Fruit fly (Drosophila melanogaster) whole organism, embryonic: ENCODE data around the gene rho-5.

Experiments
- Atf3 ChIP-seq: fragments of 200-800 bp; sonication (Bioruptor generic); optimal IDR thresholded peaks from 3 replicates; lab custom pipeline; 2016; ENCODE audit warnings: missing biosample characterization, missing genetic modification characterization
- Bdp1 ChIP-seq: fragments of 200-800 bp; sonication (Bioruptor generic); optimal IDR thresholded peaks from 3 replicates; lab custom pipeline; 2016; ENCODE audit warnings: missing biosample characterization, missing genetic modification characterization
- CG10431 ChIP-seq: fragments of 200-800 bp; sonication (Bioruptor generic); optimal IDR thresholded peaks from 3 replicates; lab custom pipeline; 2018; ENCODE audit warnings: missing biosample characterization, mild to moderate bottlenecking, missing genetic modification characterization
- CG11723 ChIP-seq: fragments of 200-800 bp; sonication (Bioruptor generic); optimal IDR thresholded peaks from 2 replicates; lab custom pipeline; 2017; ENCODE audit warnings: missing biosample characterization, mild to moderate bottlenecking, missing genetic modification characterization
- CG12071 ChIP-seq: fragments of 200-800 bp; sonication (Bioruptor generic); optimal IDR thresholded peaks from 3 replicates; lab custom pipeline; 2018; ENCODE audit warnings: missing biosample characterization, mild to moderate bottlenecking, missing genetic modification characterization
- CG13894 ChIP-seq: fragments of 200-800 bp; sonication (Bioruptor generic); optimal IDR thresholded peaks from 3 replicates; lab custom pipeline; 2018; ENCODE audit warnings: missing biosample characterization, mild to moderate bottlenecking, missing genetic modification characterization, moderate library complexity
- CG14441 ChIP-seq: fragments of 200-800 bp; sonication (Bioruptor generic); IDR thresholded peaks from 2 replicates; pipeline ENCODE4 v1.3.6; 2022; ENCODE audit warnings: missing biosample characterization, missing genetic modification characterization
- CG14965 ChIP-seq: fragments of 200-800 bp; sonication (Bioruptor generic); optimal IDR thresholded peaks from 2 replicates; lab custom pipeline; 2016; ENCODE audit warnings: missing biosample characterization, missing genetic modification characterization, borderline replicate concordance
- CG15696 ChIP-seq: fragments of 200-800 bp; sonication (Bioruptor generic); optimal IDR thresholded peaks from 2 replicates; lab custom pipeline; 2019; ENCODE audit warnings: missing biosample characterization, mild to moderate bottlenecking, missing genetic modification characterization, moderate library complexity
- CG1603 ChIP-seq: fragments of 200-800 bp; sonication (Bioruptor generic); optimal IDR thresholded peaks from 2 replicates; lab custom pipeline; 2019; ENCODE audit warnings: missing biosample characterization, mild to moderate bottlenecking, missing genetic modification characterization, moderate library complexity
- CG2120 ChIP-seq: fragments of 200-800 bp; sonication (Bioruptor generic); optimal IDR thresholded peaks from 3 replicates; lab custom pipeline; 2016; ENCODE audit warnings: missing biosample characterization, missing genetic modification characterization
- CG2129 ChIP-seq: fragments of 200-800 bp; sonication (Bioruptor generic); IDR thresholded peaks from 2 replicates; pipeline ENCODE4 v1.3.6; 2022; ENCODE audit warnings: missing biosample characterization, missing genetic modification characterization; ENCODE audit not compliant: partially characterized antibody
- CG2678 ChIP-seq: fragments of 200-800 bp; sonication (Bioruptor generic); optimal IDR thresholded peaks from 3 replicates; lab custom pipeline; 2019; ENCODE audit warnings: missing biosample characterization, mild to moderate bottlenecking, missing genetic modification characterization, moderate library complexity
- CG31388 ChIP-seq: fragments of 200-800 bp; sonication (Bioruptor generic); optimal IDR thresholded peaks from 2 replicates; lab custom pipeline; 2016; ENCODE audit warnings: missing biosample characterization, missing genetic modification characterization
- CG32532 ChIP-seq: fragments of 200-800 bp; sonication (Bioruptor generic); IDR thresholded peaks from 2 replicates; pipeline ENCODE4 v1.3.6; 2022; ENCODE audit warnings: missing biosample characterization, missing genetic modification characterization
- CG3281 ChIP-seq: fragments of 200-800 bp; sonication (Bioruptor generic); optimal IDR thresholded peaks from 3 replicates; lab custom pipeline; 2017; ENCODE audit warnings: missing biosample characterization, mild to moderate bottlenecking, missing genetic modification characterization
- CG3407 ChIP-seq: fragments of 200-800 bp; sonication (Bioruptor generic); optimal IDR thresholded peaks from 2 replicates; lab custom pipeline; 2018; ENCODE audit warnings: missing biosample characterization, mild to moderate bottlenecking, missing genetic modification characterization
- CG4360 ChIP-seq: fragments of 200-800 bp; sonication (Bioruptor generic); IDR thresholded peaks from 2 replicates; pipeline ENCODE4 v1.3.6; 2022; ENCODE audit warnings: missing biosample characterization, missing genetic modification characterization
- CG4404 ChIP-seq: fragments of 200-800 bp; sonication (Bioruptor generic); IDR thresholded peaks from 2 replicates; pipeline ENCODE4 v1.3.6; 2022; ENCODE audit warnings: missing biosample characterization, missing genetic modification characterization
- CG6254 ChIP-seq: fragments of 200-800 bp; sonication (Bioruptor generic); optimal IDR thresholded peaks from 3 replicates; lab custom pipeline; 2017; ENCODE audit warnings: mild to moderate bottlenecking, missing biosample characterization, missing genetic modification reagents, missing genetic modification characterization
- CG6272 ChIP-seq: fragments of 200-800 bp; sonication (Bioruptor generic); IDR thresholded peaks from 2 replicates; pipeline ENCODE4 v1.3.6; 2022; ENCODE audit warnings: missing biosample characterization, missing genetic modification characterization
- CG7271 ChIP-seq: fragments of 200-800 bp; sonication (Bioruptor generic); optimal IDR thresholded peaks from 2 replicates; lab custom pipeline; 2018; ENCODE audit warnings: missing biosample characterization, mild to moderate bottlenecking, missing genetic modification characterization, moderate library complexity
- CG9727 ChIP-seq: fragments of 200-800 bp; sonication (Bioruptor generic); optimal IDR thresholded peaks from 3 replicates; lab custom pipeline; 2017; ENCODE audit warnings: missing biosample characterization, mild to moderate bottlenecking, missing genetic modification characterization
- CG9797 ChIP-seq: fragments of 200-800 bp; sonication (Bioruptor generic); optimal IDR thresholded peaks from 3 replicates; lab custom pipeline; 2018; ENCODE audit warnings: missing biosample characterization, mild to moderate bottlenecking, missing genetic modification characterization
- Dip2 ChIP-seq: fragments of 200-800 bp; sonication (Bioruptor generic); IDR thresholded peaks from 2 replicates; pipeline ENCODE4 v1.3.6; 2022; ENCODE audit warnings: missing biosample characterization, missing genetic modification characterization
- ERR ChIP-seq: fragments of 200-800 bp; sonication (Bioruptor generic); optimal IDR thresholded peaks from 2 replicates; lab custom pipeline; 2016; ENCODE audit warnings: missing biosample characterization, missing genetic modification characterization
- Ets97D ChIP-seq: fragments of 200-800 bp; sonication (Bioruptor generic); optimal IDR thresholded peaks from 3 replicates; lab custom pipeline; 2016; ENCODE audit warnings: missing biosample characterization, missing genetic modification characterization
- MBD-R2 ChIP-seq: fragments of 200-800 bp; sonication (Bioruptor generic); IDR thresholded peaks from 2 replicates; pipeline ENCODE4 v1.3.6; 2022; ENCODE audit warnings: missing biosample characterization, missing genetic modification characterization
- Side ChIP-seq: fragments of 200-800 bp; sonication (Bioruptor generic); optimal IDR thresholded peaks from 2 replicates; lab custom pipeline; 2016; ENCODE audit warnings: missing biosample characterization, missing genetic modification characterization
- ap ChIP-seq: fragments of 200-800 bp; sonication (Bioruptor generic); IDR thresholded peaks from 2 replicates; pipeline ENCODE4 v1.3.6; 2022; ENCODE audit warnings: missing biosample characterization, missing genetic modification characterization
- cg ChIP-seq: fragments of 200-800 bp; sonication (Bioruptor generic); optimal IDR thresholded peaks from 3 replicates; lab custom pipeline; 2019; ENCODE audit warnings: missing biosample characterization, mild to moderate bottlenecking, missing genetic modification characterization, moderate library complexity
- ci ChIP-seq: fragments of 200-800 bp; sonication (Bioruptor generic); IDR thresholded peaks from 3 replicates; pipeline ENCODE4 v1.3.6; 2022; ENCODE audit warnings: missing biosample characterization, missing genetic modification characterization
- dati ChIP-seq: fragments of 200-800 bp; sonication (Bioruptor generic); IDR thresholded peaks from 2 replicates; pipeline ENCODE4 v1.3.6; 2022; ENCODE audit warnings: missing biosample characterization, missing genetic modification characterization
- disco-r ChIP-seq: fragments of 200-800 bp; sonication (Bioruptor generic); optimal IDR thresholded peaks from 2 replicates; lab custom pipeline; 2016; ENCODE audit warnings: missing biosample characterization, missing genetic modification characterization
- dmrt11E ChIP-seq: fragments of 200-800 bp; sonication (Bioruptor generic); optimal IDR thresholded peaks from 3 replicates; lab custom pipeline; 2018; ENCODE audit warnings: missing biosample characterization, mild to moderate bottlenecking, missing genetic modification characterization, moderate library complexity
- dpn ChIP-seq, 2 experiments: fragments of 200-800 bp; sonication (Bioruptor generic); optimal IDR thresholded peaks; 3 replicates each; lab custom pipeline; 2016; ENCODE audit warnings: missing biosample characterization in 2 of 2, missing genetic modification characterization in 2 of 2
- fru ChIP-seq: fragments of >200 bp; optimal IDR thresholded peaks from 2 replicates; lab custom pipeline; 2017
- hbn ChIP-seq: fragments of 200-800 bp; sonication (Bioruptor generic); IDR thresholded peaks from 2 replicates; pipeline ENCODE4 v1.3.6; 2022; ENCODE audit warnings: missing biosample characterization, missing genetic modification characterization; ENCODE audit not compliant: partially characterized antibody
- her ChIP-seq: fragments of 200-800 bp; sonication (Bioruptor generic); optimal IDR thresholded peaks from 2 replicates; lab custom pipeline; 2016; ENCODE audit warnings: missing biosample characterization, missing genetic modification characterization
- hth ChIP-seq: fragments of >200 bp; optimal IDR thresholded peaks from 2 replicates; lab custom pipeline; 2017; ENCODE audit warnings: inconsistent platforms
- nau ChIP-seq: fragments of 200-800 bp; sonication (Bioruptor generic); optimal IDR thresholded peaks from 3 replicates; lab custom pipeline; 2017; ENCODE audit warnings: missing biosample characterization, mild to moderate bottlenecking, missing genetic modification characterization, missing genetic modification reagents
- nerfin-1 ChIP-seq: fragments of 200-800 bp; sonication (Bioruptor generic); optimal IDR thresholded peaks from 3 replicates; lab custom pipeline; 2019; ENCODE audit warnings: missing biosample characterization, mild to moderate bottlenecking, missing genetic modification characterization, moderate library complexity
- pfk ChIP-seq: fragments of 200-800 bp; sonication (Bioruptor generic); optimal IDR thresholded peaks from 2 replicates; lab custom pipeline; 2018; ENCODE audit warnings: missing biosample characterization, mild to moderate bottlenecking, missing genetic modification characterization, moderate library complexity
- sisA ChIP-seq: fragments of 200-800 bp; sonication (Bioruptor generic); IDR thresholded peaks from 2 replicates; pipeline ENCODE4 v1.3.6; 2022; ENCODE audit warnings: missing biosample characterization, missing genetic modification characterization
- slou ChIP-seq: fragments of 200-800 bp; sonication (Bioruptor generic); optimal IDR thresholded peaks from 3 replicates; lab custom pipeline; 2016; ENCODE audit warnings: missing biosample characterization, missing genetic modification characterization
- tll ChIP-seq, 2 experiments: fragments of 200-800 bp in 1 of 2; fragments of >200 bp in 1 of 2; sonication (Bioruptor generic) in 1 of 2; optimal IDR thresholded peaks; 2 replicates each; lab custom pipeline; 2017 to 2019; ENCODE audit warnings: missing biosample characterization in 2 of 2, missing genetic modification characterization in 2 of 2, mild to moderate bottlenecking in 1 of 2, moderate library complexity in 1 of 2
- trem ChIP-seq: fragments of 200-800 bp; optimal IDR thresholded peaks from 3 replicates; lab custom pipeline; 2019; ENCODE audit warnings: missing biosample characterization, mild to moderate bottlenecking, missing genetic modification characterization, moderate library complexity
- trh ChIP-seq: fragments of 200-800 bp; sonication (Bioruptor generic); optimal IDR thresholded peaks from 2 replicates; lab custom pipeline; 2016; ENCODE audit warnings: missing biosample characterization, missing genetic modification characterization
- twi ChIP-seq: fragments of 200-800 bp; optimal IDR thresholded peaks from 2 replicates; lab custom pipeline; 2019; ENCODE audit warnings: missing biosample characterization, mild to moderate bottlenecking, missing genetic modification characterization, moderate library complexity
- zen2 ChIP-seq: fragments of 200-800 bp; sonication (Bioruptor generic); IDR thresholded peaks from 3 replicates; pipeline ENCODE4 v1.3.6; 2022; ENCODE audit warnings: missing biosample characterization, missing genetic modification characterization; ENCODE audit not compliant: partially characterized antibody

rho-5 gene

dm6 chr2L:10375464-10376236, 1.9 kb upstream of the rho-5 start, which contains the start of the genes CG33303 and dpr19 (continued):
- peak; percentile 46 for TF ChIP-seq CG10431
- TF ChIP-seq CG4360 (GFP tag; lab: Robert Waterston, UW), result 0 out of 2 replicates have a peak, but pooled peaks have one; percentile 7
- TF ChIP-seq CG14441 (GFP tag; lab: Robert Waterston, UW), result no peak
- TF ChIP-seq nau, result no peak
- no peak for TF ChIP-seq fru (lab: Kevin White, UChicago)
- no peak for TF ChIP-seq hbn (GFP tag; lab: Robert Waterston, UW)
- TF ChIP-seq trem (tag; lab: Kevin White, UChicago), result peak; percentile 89
- peak; percentile 79 for TF ChIP-seq CG15696 (tag; lab: Kevin White, UChicago)
- peak; percentile 20 for TF ChIP-seq slou (GFP tag; lab: Kevin White, UChicago)
- peak; percentile 63 for TF ChIP-seq CG3407 (GFP tag; lab: Kevin White, UChicago)
- peak; percentile 79 for TF ChIP-seq dmrt11E (tag; lab: Kevin White, UChicago)
- peak; percentile 76 for TF ChIP-seq nerfin-1 (tag; lab: Kevin White, UChicago)
- TF ChIP-seq Ets97D (GFP tag; lab: Kevin White, UChicago), result no peak
- TF ChIP-seq CG11723 (GFP tag; lab: Kevin White, UChicago), result peak; percentile 9
- no peak for TF ChIP-seq tll (GFP tag; optimal IDR thresholded peaks at IDR 0.05; lab: Kevin White, UChicago)
- 0 out of 2 replicates have a peak, but pooled peaks have one; percentile 27 for TF ChIP-seq sisA (GFP tag; lab: Robert Waterston, UW)
- TF ChIP-seq CG3281, result peak; percentile 70
- TF ChIP-seq ERR, result no peak
- no peak for TF ChIP-seq zen2 (GFP tag; lab: Robert Waterston, UW)
- peak in 1 of 2 experiments; percentile 50 for TF ChIP-seq dpn (GFP tag; optimal IDR thresholded peaks at IDR 0.05; lab: Kevin White, UChicago)
- TF ChIP-seq trh, result peak; percentile 19
- peak; percentile 80 for TF ChIP-seq CG9797
- TF ChIP-seq CG2120 (GFP tag; lab: Kevin White, UChicago), result peak; percentile 27
- no peak for TF ChIP-seq dati (GFP tag; lab: Robert Waterston, UW)
- peak; percentile 83 for TF ChIP-seq CG9727
- TF ChIP-seq twi (tag; lab: Kevin White, UChicago), result peak; percentile 71
- TF ChIP-seq CG1603 (tag; lab: Kevin White, UChicago), result peak; percentile 16
- peak; percentile 90 for TF ChIP-seq CG2678 (tag; lab: Kevin White, UChicago)
- no peak for TF ChIP-seq CG14965 (GFP tag; lab: Kevin White, UChicago)
- TF ChIP-seq CG6272 (GFP tag; lab: Robert Waterston, UW), result no peak
- no peak for TF ChIP-seq Dip2 (GFP tag; lab: Robert Waterston, UW)
- no peak for TF ChIP-seq Side (GFP tag; lab: Kevin White, UChicago)
- TF ChIP-seq CG31388 (GFP tag; lab: Kevin White, UChicago), result no peak
- no peak for TF ChIP-seq hth (lab: Kevin White, UChicago)
- TF ChIP-seq CG32532 (GFP tag; lab: Robert Waterston, UW), result peak; percentile 82
- TF ChIP-seq CG2129, result no peak
- TF ChIP-seq CG13894 (tag; lab: Kevin White, UChicago), result peak; percentile 72
- TF ChIP-seq disco-r (GFP tag; lab: Kevin White, UChicago), result no peak
- TF ChIP-seq pfk (GFP tag; lab: Kevin White, UChicago), result peak; percentile 61
- peak; percentile 73; the same call in 2 of the 3 replicates for TF ChIP-seq ci (GFP tag; lab: Robert Waterston, UW)
- no peak for TF ChIP-seq Atf3 (GFP tag; lab: Kevin White, UChicago)
- TF ChIP-seq CG6254 (GFP tag; lab: Kevin White, UChicago), result peak; percentile 38
- TF ChIP-seq CG12071 (GFP tag; lab: Kevin White, UChicago), result no peak
- TF ChIP-seq CG4404 (GFP tag; lab: Robert Waterston, UW), result no peak
- no peak for TF ChIP-seq cg (GFP tag; lab: Kevin White, UChicago)
- TF ChIP-seq Bdp1 (GFP tag; lab: Kevin White, UChicago), result no peak
- TF ChIP-seq her, result no peak
- peak; percentile 73 for TF ChIP-seq CG7271 (tag; lab: Kevin White, UChicago)
- TF ChIP-seq MBD-R2 (GFP tag; lab: Robert Waterston, UW), result peak; percentile 78
- peak; percentile 67 for TF ChIP-seq ap (GFP tag; lab: Robert Waterston, UW)
